Worm (Caenorhabditis elegans): ENCODE results near the gene F21C10.9.
"Not testable (repeated sequence)": the region's sequence is repeated elsewhere in the genome, so short reads cannot be mapped to it uniquely, and the experiment has no call there.

ce11 chrV:9090824-9091798 lies 7.4 kb downstream of the F21C10.9 start:
- TF ChIP-seq akir-1 (GFP tag; optimal IDR thresholded peaks at IDR 0.05); gei-17 (GFP tag; optimal IDR thresholded peaks at IDR 0.05); cebp-1 (GFP tag; IDR thresholded peaks at IDR 0.05); cebp-1 (tag; optimal IDR thresholded peaks at IDR 0.05); attf-3 (GFP tag; conservative IDR thresholded peaks at IDR 0.05); nhr-179 (tag; optimal IDR thresholded peaks at IDR 0.05); dpl-1 (GFP tag; optimal IDR thresholded peaks at IDR 0.05): not testable (repeated sequence)
- TF ChIP-seq snpc-4 (GFP tag; optimal IDR thresholded peaks at IDR 0.05) (peak; percentile 58), snpc-4 (tag; optimal IDR thresholded peaks at IDR 0.05) (peak in 3 of 4 experiments; percentile 53 to 79 (median 66)), Y56A3A.18 (GFP tag; IDR thresholded peaks at IDR 0.05) (peak; percentile 43; the same call in 1 of the 2 replicates), F49E8.2 (tag; optimal IDR thresholded peaks at IDR 0.05; ENCODE audit: insufficient read depth) (peak; percentile 2)

Measured in whole organism, young adult.